Fruit fly (Drosophila melanogaster): Measurements from ENCODE around the gene CG31810.

DNA sequence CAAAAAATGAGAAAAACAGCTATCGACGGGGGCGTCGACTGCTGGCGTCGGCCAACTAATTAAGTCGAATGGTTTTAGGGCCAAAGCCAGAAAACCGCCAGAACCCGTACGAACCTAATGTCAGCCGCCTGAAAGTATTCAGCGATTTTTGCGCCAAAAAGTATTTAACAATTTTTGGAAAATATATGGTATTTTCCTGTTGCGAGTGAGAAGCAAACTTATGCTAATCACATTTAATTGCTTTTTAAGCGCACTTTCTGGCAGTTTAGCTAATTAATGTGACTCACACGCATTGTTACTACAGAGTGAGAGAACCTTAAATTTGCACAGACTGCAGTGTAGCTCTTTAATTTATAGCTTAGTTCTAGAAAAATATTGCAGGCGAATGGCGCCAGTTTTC is 10.4 kb upstream of the CG31810 start:
- TF ChIP-seq CG7101 (tag; optimal IDR thresholded peaks at IDR 0.05), result no peak
- TF ChIP-seq kay (GFP tag; ENCODE audit: borderline replicate concordance), result no peak
- TF ChIP-seq Mnt (GFP tag; optimal IDR thresholded peaks at IDR 0.05), result no peak
- no peak for TF ChIP-seq toe (GFP tag; optimal IDR thresholded peaks at IDR 0.05)
- no peak for TF ChIP-seq CG5204 (GFP tag; optimal IDR thresholded peaks at IDR 0.05)
- no peak for TF ChIP-seq CG14711 (tag; optimal IDR thresholded peaks at IDR 0.05)
- TF ChIP-seq pad (GFP tag; optimal IDR thresholded peaks at IDR 0.05), result no peak

All from whole organism, adult.